Fruit fly (Drosophila melanogaster) whole organism, embryonic: ENCODE measurements around the gene Bap111.

ENCODE experiments used
- Ada2b ChIP-seq: fragments of 200-800 bp; sonication (Bioruptor generic); IDR thresholded peaks from 2 replicates; pipeline ENCODE4 v1.3.6; 2022; ENCODE audit warnings: missing biosample characterization, missing genetic modification characterization
- Asciz ChIP-seq: fragments of 200-800 bp; sonication (Bioruptor generic); optimal IDR thresholded peaks from 2 replicates; lab custom pipeline; 2017; ENCODE audit warnings: missing biosample characterization, mild to moderate bottlenecking, missing genetic modification characterization, missing genetic modification reagents
- CG10147 ChIP-seq: fragments of 200-800 bp; sonication (Bioruptor generic); optimal IDR thresholded peaks from 2 replicates; lab custom pipeline; 2019; ENCODE audit warnings: missing biosample characterization, mild to moderate bottlenecking, missing genetic modification characterization, moderate library complexity
- CG1024 ChIP-seq: fragments of 200-800 bp; sonication (Bioruptor generic); IDR thresholded peaks from 2 replicates; pipeline ENCODE4 v1.3.6; 2022; ENCODE audit warnings: missing biosample characterization, missing genetic modification characterization
- CG11093 ChIP-seq: fragments of 200-800 bp; sonication (Bioruptor generic); IDR thresholded peaks from 3 replicates; pipeline ENCODE4 v1.3.6; 2022; ENCODE audit warnings: missing biosample characterization, missing genetic modification characterization
- CG11504 ChIP-seq: fragments of 200-800 bp; sonication (Bioruptor generic); optimal IDR thresholded peaks from 3 replicates; lab custom pipeline; 2019; ENCODE audit warnings: missing biosample characterization, mild to moderate bottlenecking, missing genetic modification characterization, moderate library complexity
- CG13775 ChIP-seq: fragments of 200-800 bp; sonication (Bioruptor generic); optimal IDR thresholded peaks from 3 replicates; lab custom pipeline; 2017; ENCODE audit warnings: missing biosample characterization, mild to moderate bottlenecking, missing genetic modification characterization
- CG1529 ChIP-seq: fragments of 200-800 bp; sonication (Bioruptor generic); optimal IDR thresholded peaks from 3 replicates; lab custom pipeline; 2018; ENCODE audit warnings: missing biosample characterization, missing genetic modification characterization
- CG18262 ChIP-seq: fragments of 200-800 bp; optimal IDR thresholded peaks from 3 replicates; lab custom pipeline; 2019; ENCODE audit warnings: missing biosample characterization, mild to moderate bottlenecking, missing genetic modification characterization, moderate library complexity
- CG18619 ChIP-seq: fragments of 200-800 bp; sonication (Bioruptor generic); optimal IDR thresholded peaks from 3 replicates; lab custom pipeline; 2017; ENCODE audit warnings: missing biosample characterization, mild to moderate bottlenecking, missing genetic modification characterization
- CG30020 ChIP-seq: fragments of 200-800 bp; optimal IDR thresholded peaks from 2 replicates; lab custom pipeline; 2019; ENCODE audit warnings: missing biosample characterization, mild to moderate bottlenecking, missing genetic modification characterization, moderate library complexity
- CG31224 ChIP-seq: fragments of 200-800 bp; sonication (Bioruptor generic); IDR thresholded peaks from 2 replicates; pipeline ENCODE4 v1.3.6; 2022; ENCODE audit warnings: missing biosample characterization, missing genetic modification characterization
- CG33213 ChIP-seq: fragments of 200-800 bp; sonication (Bioruptor generic); optimal IDR thresholded peaks from 3 replicates; lab custom pipeline; 2016; ENCODE audit warnings: missing biosample characterization, missing genetic modification characterization
- CG42726 ChIP-seq: fragments of 200-800 bp; sonication (Bioruptor generic); IDR thresholded peaks from 2 replicates; pipeline ENCODE4 v1.3.6; 2022; ENCODE audit warnings: missing biosample characterization, missing genetic modification characterization; ENCODE audit not compliant: partially characterized antibody
- CG6175 ChIP-seq: fragments of 200-800 bp; sonication (Bioruptor generic); IDR thresholded peaks from 3 replicates; pipeline ENCODE4 v1.3.6; 2022; ENCODE audit warnings: missing biosample characterization, missing genetic modification characterization
- CG6791 ChIP-seq: fragments of 200-800 bp; sonication (Bioruptor generic); IDR thresholded peaks from 3 replicates; pipeline ENCODE4 v1.3.6; 2022; ENCODE audit warnings: missing biosample characterization, missing genetic modification characterization; ENCODE audit not compliant: partially characterized antibody
- Chrac-16 ChIP-seq: fragments of 200-800 bp; sonication (Bioruptor generic); optimal IDR thresholded peaks from 3 replicates; lab custom pipeline; 2016; ENCODE audit warnings: missing biosample characterization, missing genetic modification characterization
- Deaf1 ChIP-seq: fragments of 200-800 bp; optimal IDR thresholded peaks from 3 replicates; lab custom pipeline; 2019; ENCODE audit warnings: missing biosample characterization, mild to moderate bottlenecking, missing genetic modification characterization, moderate library complexity
- Lim3 ChIP-seq: fragments of 200-800 bp; sonication (Bioruptor generic); IDR thresholded peaks from 2 replicates; pipeline ENCODE4 v1.3.6; 2022; ENCODE audit warnings: missing biosample characterization, missing genetic modification characterization
- Max ChIP-seq: fragments of 200-800 bp; sonication (Bioruptor generic); optimal IDR thresholded peaks from 2 replicates; lab custom pipeline; 2016; ENCODE audit warnings: missing biosample characterization, mild to moderate bottlenecking, missing genetic modification characterization
- Meics ChIP-seq: fragments of 200-800 bp; sonication (Bioruptor generic); optimal IDR thresholded peaks from 2 replicates; lab custom pipeline; 2017; ENCODE audit warnings: missing biosample characterization, mild to moderate bottlenecking, missing genetic modification characterization
- NC2β ChIP-seq: fragments of 200-800 bp; sonication (Bioruptor generic); optimal IDR thresholded peaks from 2 replicates; lab custom pipeline; 2016; ENCODE audit warnings: missing biosample characterization, missing genetic modification characterization
- Nf-YC ChIP-seq: fragments of 200-800 bp; optimal IDR thresholded peaks from 3 replicates; lab custom pipeline; 2019; ENCODE audit warnings: missing biosample characterization, mild to moderate bottlenecking, missing genetic modification characterization, moderate library complexity
- Ptx1 ChIP-seq: fragments of 200-800 bp; sonication (Bioruptor generic); IDR thresholded peaks from 2 replicates; pipeline ENCODE4 v1.3.6; 2022; ENCODE audit warnings: missing biosample characterization, missing genetic modification characterization
- Taf1 ChIP-seq: fragments of 200-800 bp; sonication (Bioruptor generic); IDR thresholded peaks from 2 replicates; pipeline ENCODE4 v1.3.6; 2022; ENCODE audit warnings: missing biosample characterization, missing genetic modification characterization
- Vsx1 ChIP-seq: fragments of 200-800 bp; sonication (Bioruptor generic); optimal IDR thresholded peaks from 2 replicates; lab custom pipeline; 2017; ENCODE audit warnings: missing biosample characterization, mild to moderate bottlenecking, missing genetic modification characterization, missing genetic modification reagents
- bsh ChIP-seq, 2 experiments: fragments of 200-800 bp; sonication (Bioruptor generic); optimal IDR thresholded peaks; 2 replicates each; lab custom pipeline; 2017 to 2018; ENCODE audit warnings: mild to moderate bottlenecking in 2 of 2, missing biosample characterization in 2 of 2, missing genetic modification characterization in 2 of 2, moderate library complexity in 1 of 2
- btn ChIP-seq: fragments of 200-800 bp; sonication (Bioruptor generic); optimal IDR thresholded peaks from 2 replicates; lab custom pipeline; 2016; ENCODE audit warnings: missing biosample characterization, missing genetic modification characterization
- cas ChIP-seq: fragments of 200-800 bp; sonication (Bioruptor generic); IDR thresholded peaks from 2 replicates; pipeline ENCODE4 v1.3.6; 2022; ENCODE audit warnings: missing biosample characterization, missing genetic modification characterization
- cg ChIP-seq: fragments of 200-800 bp; sonication (Bioruptor generic); optimal IDR thresholded peaks from 3 replicates; lab custom pipeline; 2019; ENCODE audit warnings: missing biosample characterization, mild to moderate bottlenecking, missing genetic modification characterization, moderate library complexity
- chif ChIP-seq, 2 experiments: fragments of 200-800 bp; sonication (Bioruptor generic); optimal IDR thresholded peaks; 3 replicates each; lab custom pipeline; 2016; ENCODE audit warnings: missing biosample characterization in 2 of 2, missing genetic modification characterization in 2 of 2
- dmrt99B ChIP-seq: fragments of 200-800 bp; sonication (Bioruptor generic); optimal IDR thresholded peaks from 2 replicates; lab custom pipeline; 2018; ENCODE audit warnings: missing biosample characterization, mild to moderate bottlenecking, missing genetic modification characterization, moderate library complexity
- dpn ChIP-seq, 2 experiments: fragments of 200-800 bp; sonication (Bioruptor generic); optimal IDR thresholded peaks; 3 replicates each; lab custom pipeline; 2016; ENCODE audit warnings: missing biosample characterization in 2 of 2, missing genetic modification characterization in 2 of 2
- ems ChIP-seq: fragments of 200-800 bp; sonication (Bioruptor generic); optimal IDR thresholded peaks from 3 replicates; lab custom pipeline; 2016; ENCODE audit warnings: missing biosample characterization, missing genetic modification characterization
- eve ChIP-seq, 2 experiments: fragments of >200 bp; optimal IDR thresholded peaks; 2 replicates each; lab custom pipeline; 2017; ENCODE audit warnings: missing biosample characterization in 2 of 2, missing genetic modification characterization in 2 of 2
- exex ChIP-seq: fragments of 200-800 bp; sonication (Bioruptor generic); optimal IDR thresholded peaks from 4 replicates; lab custom pipeline; 2018; ENCODE audit warnings: missing biosample characterization, mild to moderate bottlenecking, missing genetic modification characterization, moderate library complexity
- gsb-n ChIP-seq: fragments of 200-800 bp; sonication (Bioruptor generic); optimal IDR thresholded peaks from 3 replicates; lab custom pipeline; 2018; ENCODE audit warnings: missing biosample characterization, mild to moderate bottlenecking, missing genetic modification characterization
- her ChIP-seq: fragments of 200-800 bp; sonication (Bioruptor generic); optimal IDR thresholded peaks from 2 replicates; lab custom pipeline; 2016; ENCODE audit warnings: missing biosample characterization, missing genetic modification characterization
- inv ChIP-seq: fragments of 200-800 bp; sonication (Bioruptor generic); IDR thresholded peaks from 2 replicates; pipeline ENCODE4 v1.3.6; 2022; ENCODE audit warnings: missing biosample characterization, missing genetic modification characterization; ENCODE audit not compliant: partially characterized antibody
- lab ChIP-seq: fragments of 200-800 bp; sonication (Bioruptor generic); optimal IDR thresholded peaks from 3 replicates; lab custom pipeline; 2017; ENCODE audit warnings: missing biosample characterization, missing genetic modification characterization, mild to moderate bottlenecking, moderate library complexity, missing genetic modification reagents
- org-1 ChIP-seq: fragments of 200-800 bp; sonication (Bioruptor generic); optimal IDR thresholded peaks from 2 replicates; lab custom pipeline; 2017; ENCODE audit warnings: missing biosample characterization, missing genetic modification characterization
- rib ChIP-seq: fragments of 200-800 bp; sonication (Bioruptor generic); IDR thresholded peaks from 2 replicates; pipeline ENCODE4 v1.3.6; 2022; ENCODE audit warnings: missing biosample characterization, missing genetic modification characterization
- sc ChIP-seq, 3 experiments: fragments of >200 bp in 2 of 3; fragments of 200-800 bp in 1 of 3; sonication (Bioruptor generic) in 1 of 3; optimal IDR thresholded peaks; 2 replicates in 2 of 3; 3 replicates in 1 of 3; lab custom pipeline; 2017; ENCODE audit warnings: mild to moderate bottlenecking in 1 of 3, missing biosample characterization in 1 of 3, missing genetic modification characterization in 1 of 3, missing genetic modification reagents in 1 of 3
- sens-2 ChIP-seq: fragments of 200-800 bp; sonication (Bioruptor generic); IDR thresholded peaks from 2 replicates; pipeline ENCODE4 v1.3.6; 2022; ENCODE audit warnings: missing biosample characterization, missing genetic modification characterization
- vnd ChIP-seq: fragments of 200-800 bp; sonication (Bioruptor generic); IDR thresholded peaks from 3 replicates; pipeline ENCODE4 v1.3.6; 2022; ENCODE audit warnings: missing biosample characterization, missing genetic modification characterization; ENCODE audit not compliant: partially characterized antibody
- wor ChIP-seq: fragments of 200-800 bp; sonication (Bioruptor generic); IDR thresholded peaks from 2 replicates; pipeline ENCODE4 v1.3.6; 2022; ENCODE audit warnings: missing biosample characterization, missing genetic modification characterization
- z ChIP-seq: fragments of 200-800 bp; sonication (Bioruptor generic); IDR thresholded peaks from 3 replicates; pipeline ENCODE4 v1.3.6; 2022; ENCODE audit warnings: missing biosample characterization, missing genetic modification characterization
- zen ChIP-seq: fragments of 200-800 bp; sonication (Bioruptor generic); optimal IDR thresholded peaks from 3 replicates; lab custom pipeline; 2018; ENCODE audit warnings: missing biosample characterization, mild to moderate bottlenecking, missing genetic modification characterization, moderate library complexity
- zfh2 ChIP-seq: fragments of 200-800 bp; sonication (Bioruptor generic); optimal IDR thresholded peaks from 2 replicates; lab custom pipeline; 2016; ENCODE audit warnings: missing biosample characterization, missing genetic modification characterization

Bap111 gene

dm6 chrX:9119671-9120364, 29.3 kb upstream of the Bap111 start (continued):
- TF ChIP-seq NC2β (GFP tag; lab: Kevin White, UChicago) (peak; percentile 5), CG42726 (GFP tag; lab: Robert Waterston, UW) (no peak), CG1024 (GFP tag; lab: Robert Waterston, UW) (no peak), CG10147 (peak; percentile 12), sc (optimal IDR thresholded peaks at IDR 0.05; lab: Kevin White, UChicago) (no peak), sc (GFP tag; optimal IDR thresholded peaks at IDR 0.05; lab: Kevin White, UChicago) (no peak), Asciz (GFP tag; lab: Kevin White, UChicago) (peak; percentile 19), CG13775 (GFP tag; lab: Kevin White, UChicago) (no peak), CG18262 (tag; lab: Kevin White, UChicago) (peak; percentile 58), wor (no peak), exex (tag; lab: Kevin White, UChicago) (no peak), Ada2b (no peak), cas (GFP tag; lab: Robert Waterston, UW) (no peak), bsh (GFP tag; optimal IDR thresholded peaks at IDR 0.05; lab: Kevin White, UChicago) (peak in 1 of 2 experiments; percentile 18), CG18619 (GFP tag; lab: Kevin White, UChicago) (peak; percentile 5), zfh2 (GFP tag; lab: Kevin White, UChicago) (no peak), CG31224 (GFP tag; lab: Robert Waterston, UW) (no peak), inv (GFP tag; lab: Robert Waterston, UW) (no peak), dpn (GFP tag; optimal IDR thresholded peaks at IDR 0.05; lab: Kevin White, UChicago) (no peak), sens-2 (GFP tag; lab: Robert Waterston, UW) (no peak), eve (GFP tag; optimal IDR thresholded peaks at IDR 0.05; lab: Kevin White, UChicago) (no peak), ems (GFP tag; lab: Kevin White, UChicago) (no peak), CG6175 (GFP tag; lab: Robert Waterston, UW) (no peak), Nf-YC (tag; lab: Kevin White, UChicago) (no peak), Taf1 (no peak), gsb-n (tag; lab: Kevin White, UChicago) (no peak), cg (GFP tag; lab: Kevin White, UChicago) (no peak), lab (peak; percentile 43), chif (GFP tag; optimal IDR thresholded peaks at IDR 0.05; lab: Kevin White, UChicago) (peak in 1 of 2 experiments; percentile 21), Deaf1 (tag; lab: Kevin White, UChicago) (no peak), Chrac-16 (GFP tag; lab: Kevin White, UChicago) (peak; percentile 28), rib (GFP tag; lab: Robert Waterston, UW) (no peak), CG30020 (tag; lab: Kevin White, UChicago) (no peak), z (GFP tag; lab: Robert Waterston, UW) (no peak), zen (tag; lab: Kevin White, UChicago) (no peak), Vsx1 (no peak), CG1529 (no peak), Meics (peak; percentile 12), Max (GFP tag; lab: Kevin White, UChicago) (no peak), btn (GFP tag; lab: Kevin White, UChicago) (no peak), CG11093 (GFP tag; lab: Robert Waterston, UW) (no peak), CG11504 (tag; lab: Kevin White, UChicago) (peak; percentile 67), Ptx1 (0 out of 2 replicates have a peak, but pooled peaks have one; percentile 6), vnd (no peak), CG6791 (GFP tag; lab: Robert Waterston, UW) (no peak), Lim3 (GFP tag; lab: Robert Waterston, UW) (no peak), her (GFP tag; lab: Kevin White, UChicago) (no peak), CG33213 (GFP tag; lab: Kevin White, UChicago) (no peak), dmrt99B (tag; lab: Kevin White, UChicago) (peak; percentile 60), org-1 (GFP tag; lab: Kevin White, UChicago) (peak; percentile 26)
